Worm (Caenorhabditis elegans) whole organism, L3 larva: ENCODE measurements around the gene sru-22.

ENCODE experiments used
- R02D3.7 ChIP-seq: fragments of 150-350 bp; optimal IDR thresholded peaks from 2 replicates; lab custom pipeline; 2014; ENCODE audit warnings: missing biosample characterization, missing genetic modification characterization
- ZK546.5 ChIP-seq: sonication (generic microtip); optimal IDR thresholded peaks from 2 replicates; lab custom pipeline; 2017; ENCODE audit warnings: missing biosample characterization, missing genetic modification characterization
- aly-2 ChIP-seq: fragments of 150-350 bp; optimal IDR thresholded peaks from 2 replicates; lab custom pipeline; 2014; ENCODE audit warnings: missing biosample characterization, missing genetic modification characterization
- ama-1 ChIP-seq: fragments of 150-350 bp; optimal IDR thresholded peaks from 2 replicates; lab custom pipeline; 2018
- ceh-16 ChIP-seq: sonication (generic microtip); optimal IDR thresholded peaks from 2 replicates; lab custom pipeline; 2017; ENCODE audit warnings: missing biosample characterization, missing genetic modification characterization
- ceh-28 ChIP-seq: fragments of 150-350 bp; optimal IDR thresholded peaks from 2 replicates; lab custom pipeline; 2014; ENCODE audit warnings: missing biosample characterization, missing genetic modification reagents, missing genetic modification characterization
- ceh-82 ChIP-seq: fragments of 150-350 bp; optimal IDR thresholded peaks from 2 replicates; lab custom pipeline; 2014; ENCODE audit warnings: missing biosample characterization, missing genetic modification characterization
- ceh-9 ChIP-seq: sonication (generic microtip); optimal IDR thresholded peaks from 2 replicates; lab custom pipeline; 2018; ENCODE audit warnings: missing biosample characterization, missing genetic modification characterization
- daf-12 ChIP-seq: fragments of 150-350 bp; optimal IDR thresholded peaks from 2 replicates; lab custom pipeline; 2014; ENCODE audit warnings: missing biosample characterization, missing genetic modification reagents, missing genetic modification characterization
- egl-5 ChIP-seq: fragments of 150-350 bp; optimal IDR thresholded peaks from 2 replicates; lab custom pipeline; 2017; ENCODE audit warnings: missing biosample characterization, missing genetic modification reagents, missing genetic modification characterization, inconsistent platforms
- elt-1 ChIP-seq: fragments of 150-350 bp; optimal IDR thresholded peaks from 2 replicates; lab custom pipeline; 2014; ENCODE audit warnings: missing biosample characterization, missing genetic modification characterization
- elt-2 ChIP-seq: sonication (generic microtip); optimal IDR thresholded peaks from 2 replicates; lab custom pipeline; 2016; ENCODE audit warnings: missing genetic modification reagents, mild to moderate bottlenecking, missing genetic modification characterization, missing compliant biosample characterization
- fkh-10 ChIP-seq: sonication (generic microtip); optimal IDR thresholded peaks from 2 replicates; lab custom pipeline; 2017; ENCODE audit warnings: missing biosample characterization, missing genetic modification reagents, missing genetic modification characterization
- fkh-2 ChIP-seq: fragments of 150-350 bp; optimal IDR thresholded peaks from 2 replicates; lab custom pipeline; 2014; ENCODE audit warnings: missing biosample characterization, missing genetic modification reagents, missing genetic modification characterization
- fos-1 ChIP-seq: fragments of 150-350 bp; optimal IDR thresholded peaks from 2 replicates; lab custom pipeline; 2014; ENCODE audit warnings: missing biosample characterization, missing genetic modification characterization
- hmg-11 ChIP-seq: sonication (generic microtip); optimal IDR thresholded peaks from 2 replicates; lab custom pipeline; 2016; ENCODE audit warnings: missing genetic modification characterization, missing compliant biosample characterization
- jun-1 ChIP-seq: fragments of 150-350 bp; optimal IDR thresholded peaks from 2 replicates; lab custom pipeline; 2014; ENCODE audit warnings: missing biosample characterization, missing genetic modification reagents, missing genetic modification characterization
- lin-15B ChIP-seq: fragments of 150-350 bp; optimal IDR thresholded peaks from 2 replicates; lab custom pipeline; 2014; ENCODE audit warnings: missing biosample characterization, missing genetic modification characterization
- lsy-12 ChIP-seq: sonication (generic microtip); optimal IDR thresholded peaks from 2 replicates; lab custom pipeline; 2016; ENCODE audit warnings: mild to moderate bottlenecking, missing genetic modification characterization, missing compliant biosample characterization
- mdl-1 ChIP-seq: fragments of 150-350 bp; optimal IDR thresholded peaks from 2 replicates; lab custom pipeline; 2014; ENCODE audit warnings: missing biosample characterization, missing genetic modification characterization
- mml-1 ChIP-seq: fragments of 150-350 bp; sonication (generic microtip); optimal IDR thresholded peaks from 3 replicates; lab custom pipeline; 2014; ENCODE audit warnings: missing biosample characterization, missing genetic modification characterization
- nfya-1 ChIP-seq: sonication (generic microtip); optimal IDR thresholded peaks from 2 replicates; lab custom pipeline; 2017; ENCODE audit warnings: missing genetic modification characterization, mild to moderate bottlenecking, missing compliant biosample characterization, antibody characterized with exemption, moderate library complexity; ENCODE audit not compliant: insufficient read depth
- nhr-23 ChIP-seq: fragments of 150-350 bp; optimal IDR thresholded peaks from 2 replicates; lab custom pipeline; 2014; ENCODE audit warnings: missing biosample characterization, missing genetic modification reagents, missing genetic modification characterization
- nhr-237 ChIP-seq: fragments of 150-350 bp; optimal IDR thresholded peaks from 2 replicates; lab custom pipeline; 2014; ENCODE audit warnings: missing biosample characterization, missing genetic modification characterization
- nhr-25 ChIP-seq: sonication (generic microtip); optimal IDR thresholded peaks from 2 replicates; lab custom pipeline; 2017; ENCODE audit warnings: missing biosample characterization, missing genetic modification characterization
- nhr-28 ChIP-seq: fragments of 150-350 bp; optimal IDR thresholded peaks from 2 replicates; lab custom pipeline; 2014; ENCODE audit warnings: missing biosample characterization, missing genetic modification characterization
- nhr-67 ChIP-seq: fragments of 150-350 bp; optimal IDR thresholded peaks from 2 replicates; lab custom pipeline; 2014; ENCODE audit warnings: missing biosample characterization, missing genetic modification characterization
- nhr-76 ChIP-seq: fragments of 150-350 bp; sonication (generic microtip); optimal IDR thresholded peaks from 5 replicates; lab custom pipeline; 2014; ENCODE audit warnings: missing biosample characterization, missing genetic modification characterization
- nhr-77 ChIP-seq: fragments of 150-350 bp; optimal IDR thresholded peaks from 2 replicates; lab custom pipeline; 2014; ENCODE audit warnings: missing biosample characterization, missing genetic modification characterization
- pha-4 ChIP-seq: fragments of 150-350 bp; optimal IDR thresholded peaks from 2 replicates; lab custom pipeline; 2014; ENCODE audit warnings: missing biosample characterization, missing genetic modification reagents, missing genetic modification characterization
- pqm-1 ChIP-seq: fragments of 150-350 bp; optimal IDR thresholded peaks from 2 replicates; lab custom pipeline; 2017; ENCODE audit warnings: missing biosample characterization, missing genetic modification characterization, inconsistent platforms
- sea-2 ChIP-seq: fragments of 150-350 bp; sonication (generic microtip); optimal IDR thresholded peaks from 4 replicates; lab custom pipeline; 2014; ENCODE audit warnings: missing biosample characterization, missing genetic modification reagents, missing genetic modification characterization
- skn-1 ChIP-seq: fragments of 150-350 bp; optimal IDR thresholded peaks from 2 replicates; lab custom pipeline; 2014; ENCODE audit warnings: missing biosample characterization, missing genetic modification characterization
- snpc-4 ChIP-seq: fragments of 150-350 bp; optimal IDR thresholded peaks from 2 replicates; lab custom pipeline; 2014; ENCODE audit warnings: missing biosample characterization, missing genetic modification characterization
- tbx-2 ChIP-seq: sonication (generic microtip); optimal IDR thresholded peaks from 2 replicates; lab custom pipeline; 2016; ENCODE audit warnings: mild to moderate bottlenecking, missing genetic modification characterization, missing compliant biosample characterization
- unc-39 ChIP-seq: sonication (generic microtip); optimal IDR thresholded peaks from 4 replicates; lab custom pipeline; 2017; ENCODE audit warnings: missing biosample characterization, missing genetic modification characterization
- unc-62 ChIP-seq: fragments of 150-350 bp; sonication (generic microtip); optimal IDR thresholded peaks from 4 replicates; lab custom pipeline; 2014; ENCODE audit warnings: missing biosample characterization, missing genetic modification reagents, missing genetic modification characterization
- zag-1 ChIP-seq: fragments of 150-350 bp; optimal IDR thresholded peaks from 2 replicates; lab custom pipeline; 2014; ENCODE audit warnings: missing biosample characterization, missing genetic modification characterization
- ztf-11 ChIP-seq: fragments of 150-350 bp; optimal IDR thresholded peaks from 2 replicates; lab custom pipeline; 2014; ENCODE audit warnings: missing biosample characterization, missing genetic modification characterization
- ztf-4 ChIP-seq: fragments of 150-350 bp; optimal IDR thresholded peaks from 2 replicates; lab custom pipeline; 2014; ENCODE audit warnings: missing biosample characterization, missing genetic modification characterization

Gene sru-22

DNA sequence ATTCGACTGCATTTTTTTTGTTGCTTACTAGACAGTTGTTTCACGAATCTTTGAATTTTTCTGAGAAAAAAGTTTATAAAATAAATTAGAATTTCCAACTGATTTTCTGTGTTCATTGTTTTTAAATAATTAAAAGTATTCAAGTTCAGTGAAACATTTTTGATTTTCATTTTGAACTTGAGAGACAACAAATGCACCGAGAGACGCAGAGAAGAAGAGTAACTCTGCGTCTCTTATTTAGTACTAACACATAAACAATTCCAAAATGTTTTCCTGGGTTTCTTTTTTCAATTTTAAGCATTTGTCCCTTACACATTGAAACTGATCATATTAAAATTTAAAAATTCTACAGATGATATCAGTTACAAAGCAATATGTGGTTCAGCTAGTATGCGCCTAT, 15.3 kb downstream of the sru-22 start:
- TF ChIP-seq pha-4 (tag; lab: Kevin White, UChicago) (no peak), ceh-9 (no peak)

DNA sequence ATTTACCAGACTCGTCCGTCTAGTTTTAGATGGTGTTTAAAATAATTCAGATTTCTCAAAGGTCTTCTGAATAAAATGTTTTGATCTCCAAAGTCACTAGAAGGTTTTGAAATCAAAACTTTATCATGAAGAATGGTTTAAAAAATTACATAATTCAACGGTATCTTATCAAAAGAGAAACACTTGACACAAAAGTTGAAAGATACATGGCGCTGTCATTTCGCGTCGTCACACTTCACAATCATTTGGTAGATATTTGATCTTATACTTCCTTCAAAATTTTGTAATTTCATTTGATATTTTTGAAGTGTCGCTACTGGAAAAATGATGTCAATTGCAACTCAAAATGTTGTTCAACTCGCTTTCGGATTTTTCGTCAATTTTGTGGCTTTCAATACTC, 17.6 kb downstream of the sru-22 start, which contains the start of gene F36G9.3:
TSS of gene F36G9.3 (plus strand) at position 301 of the 400 bp plus-strand sequence.
- no peak for TF ChIP-seq zag-1 (tag; lab: Kevin White, UChicago)
- TF ChIP-seq nfya-1 (tag; lab: Kevin White, UChicago): no peak
- no peak for TF ChIP-seq pqm-1 (tag; lab: Kevin White, UChicago)
- no peak for TF ChIP-seq nhr-23 (tag; lab: Kevin White, UChicago)
- no peak for TF ChIP-seq daf-12 (tag; lab: Kevin White, UChicago)
- no peak for TF ChIP-seq jun-1 (tag; lab: Kevin White, UChicago)
- TF ChIP-seq ztf-4 (tag; lab: Kevin White, UChicago): no peak
- TF ChIP-seq fkh-10 (GFP tag; lab: Kevin White, UChicago): no peak
- TF ChIP-seq ceh-9: no peak
- no peak for TF ChIP-seq snpc-4 (tag; lab: Kevin White, UChicago)
- TF ChIP-seq ceh-28 (tag; lab: Kevin White, UChicago): no peak
- TF ChIP-seq fos-1: no peak
- TF ChIP-seq nhr-76 (tag; lab: Kevin White, UChicago): no peak

DNA sequence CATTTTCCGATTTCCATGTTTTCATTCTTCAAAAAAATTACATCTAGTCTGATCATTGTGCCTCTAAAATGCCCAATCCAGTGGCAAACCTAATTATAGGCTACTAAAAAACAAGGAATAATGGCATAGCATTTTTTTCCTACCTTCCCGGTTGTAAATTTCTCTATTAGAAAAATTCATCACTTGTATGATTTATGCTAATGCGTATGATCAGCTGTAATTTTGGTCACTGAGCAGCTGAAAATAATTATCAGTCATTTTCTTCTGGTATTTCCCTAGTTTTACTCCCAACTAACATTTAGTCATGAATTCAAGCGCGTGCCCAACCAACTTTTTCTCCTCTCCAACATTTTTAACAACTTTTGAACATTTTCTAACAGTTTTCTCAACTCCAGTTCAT, 19.2 kb downstream of the sru-22 start, which contains the start of gene srh-186:
TSS of gene srh-186 (plus strand) at position 301 of the 400 bp plus-strand sequence.
- no peak for TF ChIP-seq fkh-2 (tag; lab: Kevin White, UChicago)
- TF ChIP-seq aly-2 (tag; lab: Kevin White, UChicago): no peak
- no peak for TF ChIP-seq nhr-76 (tag; lab: Kevin White, UChicago)
- no peak for TF ChIP-seq sea-2
- no peak for TF ChIP-seq lin-15B (tag; lab: Kevin White, UChicago)
- TF ChIP-seq fkh-10 (GFP tag; lab: Kevin White, UChicago): no peak
- TF ChIP-seq pqm-1 (tag; lab: Kevin White, UChicago): no peak
- no peak for TF ChIP-seq nhr-28 (tag; lab: Kevin White, UChicago)
- TF ChIP-seq nfya-1 (tag; lab: Kevin White, UChicago): no peak
- no peak for TF ChIP-seq unc-62
- TF ChIP-seq zag-1 (tag; lab: Kevin White, UChicago): no peak
- TF ChIP-seq ama-1: no peak
- TF ChIP-seq nhr-237 (tag; lab: Kevin White, UChicago): no peak
- TF ChIP-seq mml-1 (tag; lab: Kevin White, UChicago): no peak
- no peak for TF ChIP-seq elt-1 (tag; lab: Kevin White, UChicago)
- no peak for TF ChIP-seq nhr-23 (tag; lab: Kevin White, UChicago)
- TF ChIP-seq ZK546.5: no peak
- TF ChIP-seq ceh-9: no peak
- no peak for TF ChIP-seq ceh-16 (tag; lab: Kevin White, UChicago)
- TF ChIP-seq, all 47 proteins: peak for 0

DNA sequence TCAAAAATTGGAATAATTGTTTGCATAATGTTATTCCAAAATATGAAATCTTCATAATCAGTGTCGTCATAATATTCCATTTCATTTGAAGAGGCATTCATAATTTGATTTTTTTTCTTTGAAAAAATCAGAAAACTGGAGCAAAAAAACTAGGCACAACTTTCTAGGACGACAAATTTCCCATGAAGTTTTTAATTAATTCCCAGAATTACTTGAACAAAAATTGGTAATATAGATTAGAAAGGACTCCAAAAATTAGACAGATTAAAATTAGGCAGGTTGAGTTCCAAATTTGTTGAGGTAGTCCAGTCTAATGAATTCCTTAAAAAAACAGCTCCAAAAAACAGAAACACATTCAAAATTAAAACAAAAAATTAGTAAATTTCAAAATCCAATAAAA, 19.8 kb downstream of the sru-22 start, which contains the start of gene srw-57:
TSS of gene srw-57 (minus strand) at position 101 of the 400 bp plus-strand sequence.
- no peak for TF ChIP-seq lsy-12
- TF ChIP-seq fkh-2 (tag; lab: Kevin White, UChicago): no peak
- no peak for TF ChIP-seq ceh-28 (tag; lab: Kevin White, UChicago)
- TF ChIP-seq unc-39 (tag; lab: Kevin White, UChicago): no peak
- no peak for TF ChIP-seq ceh-82 (tag; lab: Kevin White, UChicago)
- TF ChIP-seq ztf-4 (tag; lab: Kevin White, UChicago): no peak
- no peak for TF ChIP-seq fkh-10 (GFP tag; lab: Kevin White, UChicago)
- TF ChIP-seq fos-1: no peak
- TF ChIP-seq ceh-9: no peak
- TF ChIP-seq egl-5 (tag; lab: Kevin White, UChicago): no peak
- TF ChIP-seq sea-2: no peak
- TF ChIP-seq R02D3.7 (tag; lab: Kevin White, UChicago): no peak
- TF ChIP-seq nhr-23 (tag; lab: Kevin White, UChicago): no peak
- no peak for TF ChIP-seq unc-62
- TF ChIP-seq pha-4 (tag; lab: Kevin White, UChicago): no peak
- TF ChIP-seq, all 47 proteins: peak for 0

DNA sequence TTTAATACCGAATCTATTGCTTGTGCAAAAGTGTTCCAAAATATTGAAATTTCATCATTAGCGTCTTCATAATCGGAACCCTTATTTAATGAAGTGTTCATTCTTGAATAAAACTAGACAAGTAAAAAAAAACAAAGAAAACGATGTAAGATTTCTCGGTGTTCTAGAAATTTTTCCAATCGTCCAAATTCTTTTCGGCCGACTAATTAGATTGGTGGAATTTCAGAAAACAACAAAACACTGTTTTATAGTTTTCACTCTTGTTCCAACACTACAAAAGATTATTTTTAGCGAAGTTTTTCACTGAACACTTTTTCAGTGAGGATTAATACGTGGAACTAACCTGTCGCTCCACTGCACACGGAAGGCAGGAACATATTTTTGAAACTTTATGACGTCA, 22.0 kb downstream of the sru-22 start, which contains the start of gene srw-56:
TSS of gene srw-56 (minus strand) at position 101 of the 400 bp plus-strand sequence.
- TF ChIP-seq nhr-67 (tag; lab: Kevin White, UChicago) (no peak), lin-15B (tag; lab: Kevin White, UChicago) (no peak), ceh-82 (tag; lab: Kevin White, UChicago) (no peak), elt-2 (tag; lab: Kevin White, UChicago) (no peak), hmg-11 (no peak), unc-39 (tag; lab: Kevin White, UChicago) (no peak), fkh-10 (GFP tag; lab: Kevin White, UChicago) (no peak), lsy-12 (no peak), tbx-2 (tag; lab: Kevin White, UChicago) (no peak), elt-1 (tag; lab: Kevin White, UChicago) (no peak), ztf-11 (tag; lab: Kevin White, UChicago) (no peak), skn-1 (tag; lab: Kevin White, UChicago) (no peak), nhr-77 (tag; lab: Kevin White, UChicago) (no peak), pqm-1 (tag; lab: Kevin White, UChicago) (no peak), ceh-9 (no peak), nhr-25 (tag; lab: Kevin White, UChicago) (no peak), zag-1 (tag; lab: Kevin White, UChicago) (no peak), mdl-1 (tag; lab: Kevin White, UChicago) (no peak), snpc-4 (tag; lab: Kevin White, UChicago) (no peak), jun-1 (tag; lab: Kevin White, UChicago) (no peak)
